Fruit fly (Drosophila melanogaster) whole organism, embryonic: ENCODE measurements around the gene da.

ENCODE experiments used
- Awh ChIP-seq: fragments of 200-800 bp; sonication (Bioruptor generic); IDR thresholded peaks from 2 replicates; pipeline ENCODE4, ENCODE4 v1.3.6; 2022; ENCODE audit warnings: missing biosample characterization, missing genetic modification characterization
- B-H2 ChIP-seq: fragments of 200-800 bp; sonication (Bioruptor generic); optimal IDR thresholded peaks from 2 replicates; lab custom pipeline; 2018; ENCODE audit warnings: missing biosample characterization, mild to moderate bottlenecking, missing genetic modification characterization
- C15 ChIP-seq: fragments of 200-800 bp; sonication (Bioruptor generic); IDR thresholded peaks from 3 replicates; pipeline ENCODE4 v1.3.6; 2022; ENCODE audit warnings: missing biosample characterization, missing genetic modification characterization
- CG10209 ChIP-seq: fragments of 200-800 bp; sonication (Bioruptor generic); optimal IDR thresholded peaks from 3 replicates; lab custom pipeline; 2017; ENCODE audit warnings: missing biosample characterization, mild to moderate bottlenecking, missing genetic modification characterization, missing genetic modification reagents
- CG10565 ChIP-seq: fragments of 200-800 bp; sonication (Bioruptor generic); optimal IDR thresholded peaks from 3 replicates; lab custom pipeline; 2016; ENCODE audit warnings: missing biosample characterization, mild to moderate bottlenecking, missing genetic modification characterization
- CG11560 ChIP-seq: fragments of 200-800 bp; sonication (Bioruptor generic); IDR thresholded peaks from 3 replicates; pipeline ENCODE4 v1.3.6; 2022; ENCODE audit warnings: missing biosample characterization, missing genetic modification characterization
- CG12155 ChIP-seq: fragments of 200-800 bp; sonication (Bioruptor generic); optimal IDR thresholded peaks from 3 replicates; lab custom pipeline; 2016; ENCODE audit warnings: missing biosample characterization, missing genetic modification characterization
- CG12391 ChIP-seq: fragments of 200-800 bp; sonication (Bioruptor generic); optimal IDR thresholded peaks from 3 replicates; lab custom pipeline; 2018; ENCODE audit warnings: missing biosample characterization, mild to moderate bottlenecking, missing genetic modification characterization, moderate library complexity
- CG12659 ChIP-seq: fragments of 200-800 bp; sonication (Bioruptor generic); optimal IDR thresholded peaks from 3 replicates; lab custom pipeline; 2017; ENCODE audit warnings: mild to moderate bottlenecking, missing biosample characterization, missing genetic modification reagents, missing genetic modification characterization
- CG13296 ChIP-seq: fragments of 200-800 bp; sonication (Bioruptor generic); optimal IDR thresholded peaks from 3 replicates; lab custom pipeline; 2018; ENCODE audit warnings: missing biosample characterization, mild to moderate bottlenecking, missing genetic modification characterization
- CG13424 ChIP-seq: fragments of 200-800 bp; sonication (Bioruptor generic); optimal IDR thresholded peaks from 2 replicates; lab custom pipeline; 2019; ENCODE audit warnings: missing biosample characterization, mild to moderate bottlenecking, missing genetic modification characterization, moderate library complexity
- CG15269 ChIP-seq: fragments of 200-800 bp; sonication (Bioruptor generic); optimal IDR thresholded peaks from 2 replicates; lab custom pipeline; 2018; ENCODE audit warnings: missing biosample characterization, mild to moderate bottlenecking, missing genetic modification characterization, moderate library complexity
- CG15514 ChIP-seq: fragments of 200-800 bp; sonication (Bioruptor generic); optimal IDR thresholded peaks from 3 replicates; lab custom pipeline; 2017; ENCODE audit warnings: missing biosample characterization, missing genetic modification characterization, mild to moderate bottlenecking, moderate library complexity, missing genetic modification reagents
- CG2129 ChIP-seq: fragments of 200-800 bp; sonication (Bioruptor generic); IDR thresholded peaks from 2 replicates; pipeline ENCODE4 v1.3.6; 2022; ENCODE audit warnings: missing biosample characterization, missing genetic modification characterization; ENCODE audit not compliant: partially characterized antibody
- CG3163 ChIP-seq: fragments of 200-800 bp; sonication (Bioruptor generic); optimal IDR thresholded peaks from 3 replicates; lab custom pipeline; 2016; ENCODE audit warnings: missing biosample characterization, missing genetic modification characterization
- CG32532 ChIP-seq: fragments of 200-800 bp; sonication (Bioruptor generic); IDR thresholded peaks from 2 replicates; pipeline ENCODE4 v1.3.6; 2022; ENCODE audit warnings: missing biosample characterization, missing genetic modification characterization
- CG5245 ChIP-seq: fragments of 200-800 bp; sonication (Bioruptor generic); optimal IDR thresholded peaks from 3 replicates; lab custom pipeline; 2016; ENCODE audit warnings: missing biosample characterization, missing genetic modification characterization
- CG6272 ChIP-seq: fragments of 200-800 bp; sonication (Bioruptor generic); IDR thresholded peaks from 2 replicates; pipeline ENCODE4 v1.3.6; 2022; ENCODE audit warnings: missing biosample characterization, missing genetic modification characterization
- CG9727 ChIP-seq: fragments of 200-800 bp; sonication (Bioruptor generic); optimal IDR thresholded peaks from 3 replicates; lab custom pipeline; 2017; ENCODE audit warnings: missing biosample characterization, mild to moderate bottlenecking, missing genetic modification characterization
- D ChIP-seq, 2 experiments: fragments of 200-800 bp in 1 of 2; fragments of >200 bp in 1 of 2; sonication (Bioruptor generic) in 1 of 2; optimal IDR thresholded peaks; 2 replicates in 1 of 2; 3 replicates in 1 of 2; lab custom pipeline; 2017; ENCODE audit warnings: mild to moderate bottlenecking in 1 of 2, missing biosample characterization in 1 of 2, missing genetic modification characterization in 1 of 2, missing genetic modification reagents in 1 of 2
- Dbx ChIP-seq: fragments of 200-800 bp; sonication (Bioruptor generic); IDR thresholded peaks from 3 replicates; pipeline ENCODE4 v1.3.6; 2022; ENCODE audit warnings: missing biosample characterization, missing genetic modification characterization
- Elba2 ChIP-seq: fragments of 200-800 bp; sonication (Bioruptor generic); optimal IDR thresholded peaks from 3 replicates; lab custom pipeline; 2016; ENCODE audit warnings: missing biosample characterization, missing genetic modification characterization
- HLH54F ChIP-seq: fragments of 200-800 bp; sonication (Bioruptor generic); optimal IDR thresholded peaks from 3 replicates; lab custom pipeline; 2016; ENCODE audit warnings: missing biosample characterization, missing genetic modification characterization
- Hand ChIP-seq: fragments of 200-800 bp; sonication (Bioruptor generic); optimal IDR thresholded peaks from 2 replicates; lab custom pipeline; 2017; ENCODE audit warnings: mild to moderate bottlenecking, missing biosample characterization, missing genetic modification reagents, missing genetic modification characterization
- Hmr ChIP-seq: fragments of 200-800 bp; sonication (Bioruptor generic); optimal IDR thresholded peaks from 3 replicates; lab custom pipeline; 2017; ENCODE audit warnings: mild to moderate bottlenecking, missing biosample characterization, missing genetic modification reagents, missing genetic modification characterization
- Nf-YB ChIP-seq: fragments of 200-800 bp; sonication (Bioruptor generic); optimal IDR thresholded peaks from 3 replicates; lab custom pipeline; 2019; ENCODE audit warnings: missing biosample characterization, mild to moderate bottlenecking, missing genetic modification characterization, moderate library complexity
- NfI ChIP-seq: fragments of 200-800 bp; sonication (Bioruptor generic); optimal IDR thresholded peaks from 3 replicates; lab custom pipeline; 2018; ENCODE audit warnings: missing biosample characterization, mild to moderate bottlenecking, missing genetic modification characterization, moderate library complexity
- Scr ChIP-seq: fragments of 200-800 bp; sonication (Bioruptor generic); IDR thresholded peaks from 2 replicates; pipeline ENCODE4 v1.3.6; 2022; ENCODE audit warnings: missing biosample characterization, missing genetic modification characterization; ENCODE audit not compliant: partially characterized antibody
- Sry-β ChIP-seq: fragments of 200-800 bp; sonication (Bioruptor generic); optimal IDR thresholded peaks from 2 replicates; lab custom pipeline; 2018; ENCODE audit warnings: missing biosample characterization, mild to moderate bottlenecking, missing genetic modification characterization, moderate library complexity
- Sry-δ ChIP-seq: fragments of 200-800 bp; sonication (Bioruptor generic); optimal IDR thresholded peaks from 2 replicates; lab custom pipeline; 2016; ENCODE audit warnings: missing biosample characterization, missing genetic modification characterization
- Taf1 ChIP-seq: fragments of 200-800 bp; sonication (Bioruptor generic); IDR thresholded peaks from 2 replicates; pipeline ENCODE4 v1.3.6; 2022; ENCODE audit warnings: missing biosample characterization, missing genetic modification characterization
- cad ChIP-seq: fragments of >200 bp; optimal IDR thresholded peaks from 2 replicates; lab custom pipeline; 2017; ENCODE audit warnings: missing biosample characterization, missing genetic modification characterization
- corto ChIP-seq: fragments of 200-800 bp; sonication (Bioruptor generic); optimal IDR thresholded peaks from 2 replicates; lab custom pipeline; 2016; ENCODE audit warnings: missing biosample characterization, mild to moderate bottlenecking, missing genetic modification characterization, moderate library complexity
- crc ChIP-seq: fragments of 200-800 bp; sonication (Bioruptor generic); optimal IDR thresholded peaks from 2 replicates; lab custom pipeline; 2016; ENCODE audit warnings: missing biosample characterization, missing genetic modification characterization
- dan ChIP-seq: fragments of 200-800 bp; sonication (Bioruptor generic); IDR thresholded peaks from 2 replicates; pipeline ENCODE4 v1.3.6; 2022; ENCODE audit warnings: missing biosample characterization, missing genetic modification characterization
- esg ChIP-seq: fragments of 200-800 bp; sonication (Bioruptor generic); conservative IDR thresholded peaks from 2 replicates; pipeline ENCODE4 v1.3.6; 2022; ENCODE audit warnings: missing biosample characterization, missing genetic modification characterization
- eve ChIP-seq, 2 experiments: fragments of >200 bp; optimal IDR thresholded peaks; 2 replicates each; lab custom pipeline; 2017; ENCODE audit warnings: missing biosample characterization in 2 of 2, missing genetic modification characterization in 2 of 2
- kah ChIP-seq: fragments of 200-800 bp; sonication (Bioruptor generic); optimal IDR thresholded peaks from 2 replicates; lab custom pipeline; 2018; ENCODE audit warnings: missing biosample characterization, mild to moderate bottlenecking, missing genetic modification characterization
- ken ChIP-seq: fragments of 200-800 bp; sonication (Bioruptor generic); IDR thresholded peaks from 3 replicates; pipeline ENCODE4 v1.3.6; 2022; ENCODE audit warnings: missing biosample characterization, missing genetic modification characterization
- lab ChIP-seq: fragments of 200-800 bp; sonication (Bioruptor generic); optimal IDR thresholded peaks from 3 replicates; lab custom pipeline; 2017; ENCODE audit warnings: missing biosample characterization, missing genetic modification characterization, mild to moderate bottlenecking, moderate library complexity, missing genetic modification reagents
- mld ChIP-seq: fragments of 200-800 bp; sonication (Bioruptor generic); IDR thresholded peaks from 3 replicates; pipeline ENCODE4 v1.3.6; 2022; ENCODE audit warnings: missing biosample characterization, missing genetic modification characterization; ENCODE audit not compliant: partially characterized antibody
- nom ChIP-seq: fragments of 200-800 bp; sonication (Bioruptor generic); optimal IDR thresholded peaks from 2 replicates; lab custom pipeline; 2017; ENCODE audit warnings: missing biosample characterization, missing genetic modification characterization, mild to moderate bottlenecking, moderate library complexity, missing genetic modification reagents
- peb ChIP-seq: fragments of 200-800 bp; sonication (Bioruptor generic); IDR thresholded peaks from 2 replicates; pipeline ENCODE4 v1.3.6; 2022; ENCODE audit warnings: missing biosample characterization, missing genetic modification characterization
- pfk ChIP-seq: fragments of 200-800 bp; sonication (Bioruptor generic); optimal IDR thresholded peaks from 2 replicates; lab custom pipeline; 2018; ENCODE audit warnings: missing biosample characterization, mild to moderate bottlenecking, missing genetic modification characterization, moderate library complexity
- shn ChIP-seq: fragments of 200-800 bp; sonication (Bioruptor generic); optimal IDR thresholded peaks from 3 replicates; lab custom pipeline; 2016; ENCODE audit warnings: missing biosample characterization, missing genetic modification characterization
- sob ChIP-seq: fragments of 200-800 bp; sonication (Bioruptor generic); IDR thresholded peaks from 2 replicates; pipeline ENCODE4 v1.3.6; 2022; ENCODE audit warnings: missing biosample characterization, missing genetic modification characterization
- tgo ChIP-seq: fragments of 200-800 bp; sonication (Bioruptor generic); IDR thresholded peaks from 3 replicates; pipeline ENCODE4 v1.3.6; 2022; ENCODE audit warnings: missing biosample characterization, missing genetic modification characterization
- tll ChIP-seq, 2 experiments: fragments of 200-800 bp in 1 of 2; fragments of >200 bp in 1 of 2; sonication (Bioruptor generic) in 1 of 2; optimal IDR thresholded peaks; 2 replicates each; lab custom pipeline; 2017 to 2019; ENCODE audit warnings: missing biosample characterization in 2 of 2, missing genetic modification characterization in 2 of 2, mild to moderate bottlenecking in 1 of 2, moderate library complexity in 1 of 2

The da gene

dm6 chr2L:10395642-10396487 is 8.0 kb downstream of the da start, which contains the start of gene Mdh1 (continued):
- TF ChIP-seq Hand (GFP tag; lab: Kevin White, UChicago) = no peak
- peak; percentile 92 for TF ChIP-seq Elba2 (GFP tag; lab: Kevin White, UChicago)
- TF ChIP-seq CG15269 = no peak
- TF ChIP-seq CG3163 (GFP tag; lab: Kevin White, UChicago) = no peak
- TF ChIP-seq NfI = no peak
- TF ChIP-seq dan (GFP tag; lab: Robert Waterston, UW) = no peak
- TF ChIP-seq pfk (GFP tag; lab: Kevin White, UChicago) = no peak
- TF ChIP-seq CG12155 (GFP tag; lab: Kevin White, UChicago) = no peak
- TF ChIP-seq esg = no peak
- TF ChIP-seq Taf1 = no peak
- no peak for TF ChIP-seq D (optimal IDR thresholded peaks at IDR 0.05; lab: Kevin White, UChicago)
- TF ChIP-seq D (GFP tag; optimal IDR thresholded peaks at IDR 0.05; lab: Kevin White, UChicago) = no peak
- no peak for TF ChIP-seq kah (GFP tag; lab: Kevin White, UChicago)
- TF ChIP-seq lab = no peak
- no peak for TF ChIP-seq Dbx (GFP tag; lab: Robert Waterston, UW)
- TF ChIP-seq CG12659 = no peak
- no peak for TF ChIP-seq shn (GFP tag; lab: Kevin White, UChicago)
- no peak for TF ChIP-seq C15 (GFP tag; lab: Robert Waterston, UW)
- TF ChIP-seq CG10209 (GFP tag; lab: Kevin White, UChicago) = no peak
- peak; percentile 97 for TF ChIP-seq CG11560 (tag; lab: Robert Waterston, UW)
- TF ChIP-seq HLH54F (GFP tag; lab: Kevin White, UChicago) = no peak
- peak; percentile 40 for TF ChIP-seq CG12391 (tag; lab: Kevin White, UChicago)
- TF ChIP-seq tll (GFP tag; optimal IDR thresholded peaks at IDR 0.05; lab: Kevin White, UChicago) = no peak
- no peak for TF ChIP-seq Sry-β (GFP tag; lab: Kevin White, UChicago)
- no peak for TF ChIP-seq CG13296 (GFP tag; lab: Kevin White, UChicago)
- peak; percentile 72 for TF ChIP-seq CG15514 (GFP tag; lab: Kevin White, UChicago)
- TF ChIP-seq CG13424 = no peak
- TF ChIP-seq mld (GFP tag; lab: Robert Waterston, UW) = no peak
- 0 out of 2 replicates have a peak, but pooled peaks have one; percentile 35 for TF ChIP-seq Scr (GFP tag; lab: Robert Waterston, UW)
- TF ChIP-seq eve (GFP tag; optimal IDR thresholded peaks at IDR 0.05; lab: Kevin White, UChicago) = peak in 1 of 2 experiments; percentile 67
- TF ChIP-seq B-H2 (GFP tag; lab: Kevin White, UChicago) = no peak
- no peak for TF ChIP-seq tgo (GFP tag; lab: Robert Waterston, UW)
- no peak for TF ChIP-seq CG10565
- no peak for TF ChIP-seq CG2129 (GFP tag; lab: Robert Waterston, UW)
- no peak for TF ChIP-seq CG9727 (GFP tag; lab: Kevin White, UChicago)
- no peak for TF ChIP-seq ken (GFP tag; lab: Robert Waterston, UW)
- peak; percentile 6 for TF ChIP-seq Nf-YB (GFP tag; lab: Kevin White, UChicago)
- no peak for TF ChIP-seq sob (GFP tag; lab: Robert Waterston, UW)
- no peak for TF ChIP-seq Awh (GFP tag; lab: Robert Waterston, UW)
- TF ChIP-seq corto (GFP tag; lab: Kevin White, UChicago) = peak; percentile 34
- no peak for TF ChIP-seq CG32532
- no peak for TF ChIP-seq CG5245 (GFP tag; lab: Kevin White, UChicago)
- TF ChIP-seq crc (GFP tag; lab: Kevin White, UChicago) = no peak
- TF ChIP-seq cad = no peak
- TF ChIP-seq Hmr (GFP tag; lab: Kevin White, UChicago) = no peak
- TF ChIP-seq CG6272 = no peak
- no peak for TF ChIP-seq peb (GFP tag; lab: Robert Waterston, UW)
- peak; percentile 52 for TF ChIP-seq nom (GFP tag; lab: Kevin White, UChicago)
- TF ChIP-seq Sry-δ (GFP tag; lab: Kevin White, UChicago) = peak; percentile 53
